Fruit fly (Drosophila melanogaster) whole organism, embryonic: ENCODE measurements around the gene CG32023.

Experiments used
- Atf3 ChIP-seq: fragments of 200-800 bp; sonication (Bioruptor generic); optimal IDR thresholded peaks from 3 replicates; lab custom pipeline; 2016; ENCODE audit warnings: missing biosample characterization, missing genetic modification characterization
- CG10959 ChIP-seq: fragments of 200-800 bp; sonication (Bioruptor generic); IDR thresholded peaks from 2 replicates; pipeline ENCODE4 v1.3.6; 2022; ENCODE audit warnings: missing biosample characterization, missing genetic modification characterization
- CG11504 ChIP-seq: fragments of 200-800 bp; sonication (Bioruptor generic); optimal IDR thresholded peaks from 3 replicates; lab custom pipeline; 2019; ENCODE audit warnings: missing biosample characterization, mild to moderate bottlenecking, missing genetic modification characterization, moderate library complexity
- CG12104 ChIP-seq: fragments of 200-800 bp; sonication (Bioruptor generic); optimal IDR thresholded peaks from 3 replicates; lab custom pipeline; 2016; ENCODE audit warnings: missing biosample characterization, missing genetic modification characterization
- CG12659 ChIP-seq: fragments of 200-800 bp; sonication (Bioruptor generic); optimal IDR thresholded peaks from 3 replicates; lab custom pipeline; 2017; ENCODE audit warnings: mild to moderate bottlenecking, missing biosample characterization, missing genetic modification reagents, missing genetic modification characterization
- CG14050 ChIP-seq: fragments of 200-800 bp; sonication (Bioruptor generic); IDR thresholded peaks from 3 replicates; pipeline ENCODE4 v1.3.6; 2022; ENCODE audit warnings: missing biosample characterization, missing genetic modification characterization
- CG15601 ChIP-seq: fragments of 200-800 bp; sonication (Bioruptor generic); optimal IDR thresholded peaks from 3 replicates; lab custom pipeline; 2019; ENCODE audit warnings: missing biosample characterization, mild to moderate bottlenecking, missing genetic modification characterization, moderate library complexity
- CG1603 ChIP-seq: fragments of 200-800 bp; sonication (Bioruptor generic); optimal IDR thresholded peaks from 2 replicates; lab custom pipeline; 2019; ENCODE audit warnings: missing biosample characterization, mild to moderate bottlenecking, missing genetic modification characterization, moderate library complexity
- CG17359 ChIP-seq: fragments of 200-800 bp; sonication (Bioruptor generic); optimal IDR thresholded peaks from 3 replicates; lab custom pipeline; 2018; ENCODE audit warnings: missing biosample characterization, mild to moderate bottlenecking, missing genetic modification characterization, moderate library complexity
- CG2199 ChIP-seq: fragments of 200-800 bp; sonication (Bioruptor generic); IDR thresholded peaks from 3 replicates; pipeline ENCODE4 v1.3.6; 2022; ENCODE audit warnings: missing biosample characterization, missing genetic modification characterization
- CG31441 ChIP-seq: fragments of 200-800 bp; sonication (Bioruptor generic); IDR thresholded peaks from 2 replicates; pipeline ENCODE4 v1.3.6; 2022; ENCODE audit warnings: missing biosample characterization, missing genetic modification characterization
- CG3163 ChIP-seq: fragments of 200-800 bp; sonication (Bioruptor generic); optimal IDR thresholded peaks from 3 replicates; lab custom pipeline; 2016; ENCODE audit warnings: missing biosample characterization, missing genetic modification characterization
- CG32532 ChIP-seq: fragments of 200-800 bp; sonication (Bioruptor generic); IDR thresholded peaks from 2 replicates; pipeline ENCODE4 v1.3.6; 2022; ENCODE audit warnings: missing biosample characterization, missing genetic modification characterization
- CG3281 ChIP-seq: fragments of 200-800 bp; sonication (Bioruptor generic); optimal IDR thresholded peaks from 3 replicates; lab custom pipeline; 2017; ENCODE audit warnings: missing biosample characterization, mild to moderate bottlenecking, missing genetic modification characterization
- CG33557 ChIP-seq: fragments of 200-800 bp; sonication (Bioruptor generic); optimal IDR thresholded peaks from 2 replicates; lab custom pipeline; 2019; ENCODE audit warnings: missing biosample characterization, mild to moderate bottlenecking, missing genetic modification characterization, moderate library complexity
- CG3726 ChIP-seq: fragments of 200-800 bp; sonication (Bioruptor generic); IDR thresholded peaks from 3 replicates; pipeline ENCODE4, ENCODE4 v1.3.6; 2022; ENCODE audit warnings: missing biosample characterization, missing genetic modification characterization
- CG4730 ChIP-seq: fragments of 200-800 bp; sonication (Bioruptor generic); IDR thresholded peaks from 2 replicates; pipeline ENCODE4 v1.3.6; 2022; ENCODE audit warnings: missing biosample characterization, missing genetic modification characterization
- CG6272 ChIP-seq: fragments of 200-800 bp; sonication (Bioruptor generic); IDR thresholded peaks from 2 replicates; pipeline ENCODE4 v1.3.6; 2022; ENCODE audit warnings: missing biosample characterization, missing genetic modification characterization
- CG7372 ChIP-seq: fragments of 200-800 bp; sonication (Bioruptor generic); IDR thresholded peaks from 2 replicates; pipeline ENCODE4 v1.3.6; 2022; ENCODE audit warnings: missing biosample characterization, missing genetic modification characterization
- CG8290 ChIP-seq, 3 experiments: fragments of 200-800 bp; sonication (Bioruptor generic); optimal IDR thresholded peaks; 2 replicates each; lab custom pipeline; 2016 to 2019; ENCODE audit warnings: missing biosample characterization in 3 of 3, missing genetic modification characterization in 3 of 3, mild to moderate bottlenecking in 2 of 3, moderate library complexity in 1 of 3
- CG8478 ChIP-seq: fragments of >200 bp; optimal IDR thresholded peaks from 2 replicates; lab custom pipeline; 2018
- CG8924 ChIP-seq: fragments of 200-800 bp; optimal IDR thresholded peaks from 3 replicates; lab custom pipeline; 2019; ENCODE audit warnings: missing biosample characterization, mild to moderate bottlenecking, missing genetic modification characterization, moderate library complexity
- Dad ChIP-seq: fragments of 200-800 bp; sonication (Bioruptor generic); optimal IDR thresholded peaks from 3 replicates; lab custom pipeline; 2016; ENCODE audit warnings: missing biosample characterization, missing genetic modification characterization
- Dbx ChIP-seq: fragments of 200-800 bp; sonication (Bioruptor generic); IDR thresholded peaks from 3 replicates; pipeline ENCODE4 v1.3.6; 2022; ENCODE audit warnings: missing biosample characterization, missing genetic modification characterization
- Eip74EF ChIP-seq, 2 experiments: fragments of 200-800 bp in 1 of 2; fragments of >200 bp in 1 of 2; sonication (Bioruptor generic) in 1 of 2; optimal IDR thresholded peaks; 2 replicates each; lab custom pipeline; 2017 to 2019; ENCODE audit warnings: missing biosample characterization in 2 of 2, missing genetic modification characterization in 2 of 2, mild to moderate bottlenecking in 1 of 2, moderate library complexity in 1 of 2
- Hand ChIP-seq: fragments of 200-800 bp; sonication (Bioruptor generic); optimal IDR thresholded peaks from 2 replicates; lab custom pipeline; 2017; ENCODE audit warnings: mild to moderate bottlenecking, missing biosample characterization, missing genetic modification reagents, missing genetic modification characterization
- Med ChIP-seq: fragments of 200-800 bp; sonication (Bioruptor generic); peaks from one replicate; lab custom pipeline; 2016; ENCODE audit warnings: missing biosample characterization, missing genetic modification characterization, mild to moderate bottlenecking, inconsistent platforms, moderate library complexity
- Oaz ChIP-seq: fragments of 200-800 bp; sonication (Bioruptor generic); IDR thresholded peaks from 2 replicates; pipeline ENCODE4 v1.3.6; 2022; ENCODE audit warnings: missing biosample characterization, missing genetic modification characterization
- Pdp1 ChIP-seq, 2 experiments: fragments of 200-800 bp; sonication (Bioruptor generic); optimal IDR thresholded peaks; 3 replicates each; lab custom pipeline; 2016; ENCODE audit warnings: missing biosample characterization in 2 of 2, missing genetic modification characterization in 2 of 2, mild to moderate bottlenecking in 1 of 2, moderate library complexity in 1 of 2
- Rfx ChIP-seq: fragments of 200-800 bp; sonication (Bioruptor generic); IDR thresholded peaks from 2 replicates; pipeline ENCODE4 v1.3.6; 2022; ENCODE audit warnings: missing biosample characterization, missing genetic modification characterization
- Sry-δ ChIP-seq: fragments of 200-800 bp; sonication (Bioruptor generic); optimal IDR thresholded peaks from 2 replicates; lab custom pipeline; 2016; ENCODE audit warnings: missing biosample characterization, missing genetic modification characterization
- Ssrp ChIP-seq: fragments of 200-800 bp; sonication (Bioruptor generic); optimal IDR thresholded peaks from 2 replicates; lab custom pipeline; 2018; ENCODE audit warnings: missing biosample characterization, mild to moderate bottlenecking, missing genetic modification characterization, moderate library complexity
- Taf1 ChIP-seq: fragments of 200-800 bp; sonication (Bioruptor generic); IDR thresholded peaks from 2 replicates; pipeline ENCODE4 v1.3.6; 2022; ENCODE audit warnings: missing biosample characterization, missing genetic modification characterization
- Usf ChIP-seq: fragments of 200-800 bp; sonication (Bioruptor generic); optimal IDR thresholded peaks from 2 replicates; lab custom pipeline; 2017; ENCODE audit warnings: missing genotype, missing biosample characterization, missing genetic modification characterization
- cato ChIP-seq: fragments of 200-800 bp; sonication (Bioruptor generic); optimal IDR thresholded peaks from 2 replicates; lab custom pipeline; 2016; ENCODE audit warnings: missing biosample characterization, missing genetic modification characterization, borderline replicate concordance
- chif ChIP-seq, 2 experiments: fragments of 200-800 bp; sonication (Bioruptor generic); optimal IDR thresholded peaks; 3 replicates each; lab custom pipeline; 2016; ENCODE audit warnings: missing biosample characterization in 2 of 2, missing genetic modification characterization in 2 of 2
- chn ChIP-seq: fragments of 200-800 bp; sonication (Bioruptor generic); optimal IDR thresholded peaks from 2 replicates; lab custom pipeline; 2016; ENCODE audit warnings: missing biosample characterization, missing genetic modification characterization
- crp ChIP-seq, 2 experiments: fragments of 200-800 bp; sonication (Bioruptor generic); optimal IDR thresholded peaks; 2 replicates in 1 of 2; 3 replicates in 1 of 2; lab custom pipeline; 2017; ENCODE audit warnings: missing biosample characterization in 2 of 2, missing genetic modification characterization in 2 of 2, mild to moderate bottlenecking in 1 of 2, moderate library complexity in 1 of 2
- danr ChIP-seq: fragments of 200-800 bp; sonication (Bioruptor generic); IDR thresholded peaks from 2 replicates; pipeline ENCODE4 v1.3.6; 2022; ENCODE audit warnings: missing biosample characterization, missing genetic modification characterization
- fd64A ChIP-seq: fragments of 200-800 bp; sonication (Bioruptor generic); optimal IDR thresholded peaks from 3 replicates; lab custom pipeline; 2018; ENCODE audit warnings: missing biosample characterization, mild to moderate bottlenecking, missing genetic modification characterization
- hbn ChIP-seq: fragments of 200-800 bp; sonication (Bioruptor generic); IDR thresholded peaks from 2 replicates; pipeline ENCODE4 v1.3.6; 2022; ENCODE audit warnings: missing biosample characterization, missing genetic modification characterization; ENCODE audit not compliant: partially characterized antibody
- jing ChIP-seq: fragments of 200-800 bp; sonication (Bioruptor generic); optimal IDR thresholded peaks from 2 replicates; lab custom pipeline; 2018; ENCODE audit warnings: missing biosample characterization, mild to moderate bottlenecking, missing genetic modification characterization
- klu ChIP-seq: fragments of 200-800 bp; sonication (Bioruptor generic); IDR thresholded peaks from 2 replicates; pipeline ENCODE4 v1.3.6; 2022; ENCODE audit warnings: missing biosample characterization, missing genetic modification characterization
- kni ChIP-seq: fragments of 200-800 bp; sonication (Bioruptor generic); optimal IDR thresholded peaks from 3 replicates; lab custom pipeline; 2017; ENCODE audit warnings: mild to moderate bottlenecking, missing biosample characterization, missing genetic modification reagents, missing genetic modification characterization
- oc ChIP-seq: fragments of 200-800 bp; sonication (Bioruptor generic); optimal IDR thresholded peaks from 2 replicates; lab custom pipeline; 2018; ENCODE audit warnings: missing biosample characterization, mild to moderate bottlenecking, missing genetic modification characterization, moderate library complexity
- slp2 ChIP-seq: fragments of 200-800 bp; sonication (Bioruptor generic); optimal IDR thresholded peaks from 2 replicates; lab custom pipeline; 2016; ENCODE audit warnings: missing biosample characterization, missing genetic modification characterization
- trem ChIP-seq: fragments of 200-800 bp; optimal IDR thresholded peaks from 3 replicates; lab custom pipeline; 2019; ENCODE audit warnings: missing biosample characterization, mild to moderate bottlenecking, missing genetic modification characterization, moderate library complexity
- wdn ChIP-seq: fragments of 200-800 bp; sonication (Bioruptor generic); IDR thresholded peaks from 2 replicates; pipeline ENCODE4 v1.3.6; 2022; ENCODE audit warnings: missing biosample characterization, missing genetic modification characterization

The CG32023 gene

dm6 chr3L:8772998-8773684, 30.8 kb downstream of the CG32023 start (continued):
- peak in 1 of 2 experiments; percentile 77 for TF ChIP-seq Eip74EF (GFP tag; optimal IDR thresholded peaks at IDR 0.05; lab: Kevin White, UChicago)
- peak; percentile 59 for TF ChIP-seq slp2 (GFP tag; lab: Kevin White, UChicago)
- TF ChIP-seq CG12104, result peak; percentile 41
- TF ChIP-seq wdn (GFP tag; lab: Robert Waterston, UW), result no peak
- TF ChIP-seq CG8924, result peak; percentile 83
- peak; percentile 83 for TF ChIP-seq CG15601 (tag; lab: Kevin White, UChicago)
- TF ChIP-seq jing, result peak; percentile 62
- TF ChIP-seq chif (GFP tag; optimal IDR thresholded peaks at IDR 0.05; lab: Kevin White, UChicago), result peak; percentile 77 to 78
- TF ChIP-seq danr, result 0 out of 2 replicates have a peak, but pooled peaks have one; percentile 39
- no peak for TF ChIP-seq Usf (GFP tag; lab: Kevin White, UChicago)
- no peak for TF ChIP-seq CG3726 (GFP tag; lab: Robert Waterston, UW)
- peak; percentile 79 for TF ChIP-seq Ssrp (tag; lab: Kevin White, UChicago)
- peak; percentile 77 for TF ChIP-seq CG1603 (tag; lab: Kevin White, UChicago)
- TF ChIP-seq Atf3 (GFP tag; lab: Kevin White, UChicago), result peak; percentile 26
- no peak for TF ChIP-seq hbn
- TF ChIP-seq CG11504 (tag; lab: Kevin White, UChicago), result peak; percentile 79
- TF ChIP-seq CG8290 (GFP tag; optimal IDR thresholded peaks at IDR 0.05; lab: Kevin White, UChicago), result peak; percentile 3
- TF ChIP-seq CG8290 (tag; optimal IDR thresholded peaks at IDR 0.05; lab: Kevin White, UChicago), result peak in 1 of 2 experiments; percentile 29
- TF ChIP-seq CG3281 (GFP tag; lab: Kevin White, UChicago), result no peak
- peak; percentile 43; the same call in 1 of the 2 replicates for TF ChIP-seq CG7372 (GFP tag; lab: Robert Waterston, UW)
- TF ChIP-seq fd64A (GFP tag; lab: Kevin White, UChicago), result no peak
- peak; percentile 91 for TF ChIP-seq oc (tag; lab: Kevin White, UChicago)
- peak; percentile 48; the same call in 1 of the 2 replicates for TF ChIP-seq CG4730 (GFP tag; lab: Robert Waterston, UW)
- 0 out of 2 replicates have a peak, but pooled peaks have one; percentile 16 for TF ChIP-seq CG32532 (GFP tag; lab: Robert Waterston, UW)
- peak; percentile 0 for TF ChIP-seq chn (GFP tag; lab: Kevin White, UChicago)
- TF ChIP-seq Dad (GFP tag; lab: Kevin White, UChicago), result peak; percentile 5
- TF ChIP-seq CG31441 (GFP tag; lab: Robert Waterston, UW), result peak; percentile 86
- TF ChIP-seq Med (GFP tag; lab: Kevin White, UChicago), result peak; percentile 63
- peak in 1 of 2 experiments; percentile 9 for TF ChIP-seq crp (GFP tag; optimal IDR thresholded peaks at IDR 0.05; lab: Kevin White, UChicago)
- TF ChIP-seq CG3163 (GFP tag; lab: Kevin White, UChicago), result peak; percentile 21
- peak; percentile 5; the same call in 1 of the 2 replicates for TF ChIP-seq Oaz (GFP tag; lab: Robert Waterston, UW)
- peak; percentile 59 for TF ChIP-seq CG14050 (GFP tag; lab: Robert Waterston, UW)
- peak; percentile 47; the same call in 1 of the 2 replicates for TF ChIP-seq CG10959 (GFP tag; lab: Robert Waterston, UW)
- TF ChIP-seq CG33557 (GFP tag; lab: Kevin White, UChicago), result peak; percentile 79
- TF ChIP-seq cato (GFP tag; lab: Kevin White, UChicago), result peak; percentile 60
- peak; percentile 81 for TF ChIP-seq kni
- no peak for TF ChIP-seq CG8478 (lab: Kevin White, UChicago)
- TF ChIP-seq Hand (GFP tag; lab: Kevin White, UChicago), result no peak
- TF ChIP-seq CG17359 (tag; lab: Kevin White, UChicago), result peak; percentile 79
- 0 out of 2 replicates have a peak, but pooled peaks have one; percentile 31 for TF ChIP-seq Rfx
- TF ChIP-seq CG6272 (GFP tag; lab: Robert Waterston, UW), result peak; percentile 70
- TF ChIP-seq Pdp1 (GFP tag; optimal IDR thresholded peaks at IDR 0.05; lab: Kevin White, UChicago), result peak; percentile 8 to 61
- TF ChIP-seq CG12659 (GFP tag; lab: Kevin White, UChicago), result peak; percentile 53
- no peak for TF ChIP-seq Dbx (GFP tag; lab: Robert Waterston, UW)
- no peak for TF ChIP-seq Sry-δ (GFP tag; lab: Kevin White, UChicago)
- TF ChIP-seq Taf1, result no peak
- peak; percentile 51 for TF ChIP-seq trem (tag; lab: Kevin White, UChicago)
- no peak for TF ChIP-seq CG2199 (GFP tag; lab: Robert Waterston, UW)
- TF ChIP-seq klu (GFP tag; lab: Robert Waterston, UW), result 0 out of 2 replicates have a peak, but pooled peaks have one; percentile 17
